Worm (Caenorhabditis elegans) whole organism, young adult: ENCODE results near the gene C17C3.15.
"Not testable (repeated sequence)": the region's sequence is repeated elsewhere in the genome, so short reads cannot be mapped to it uniquely, and the experiment has no call there.

Experiments
- ama-1 ChIP-seq, 3 experiments: fragments of 150-350 bp in 1 of 3; sonication (generic microtip) in 2 of 3; optimal IDR thresholded peaks; 2 replicates each; lab custom pipeline; 2014 to 2018; ENCODE audit warnings: missing biosample characterization in 2 of 3, missing genetic modification characterization in 2 of 3, missing genetic modification reagents in 2 of 3
- dpl-1 ChIP-seq: fragments of 150-350 bp; optimal IDR thresholded peaks from 2 replicates; lab custom pipeline; 2014; ENCODE audit warnings: missing biosample characterization, missing genetic modification reagents, missing genetic modification characterization
- lin-35 ChIP-seq, 3 experiments: fragments of 150-350 bp in 2 of 3; sonication (generic microtip) in 1 of 3; optimal IDR thresholded peaks; 2 replicates each; lab custom pipeline; 2014 to 2018; ENCODE audit warnings: missing biosample characterization in 3 of 3, missing genetic modification characterization in 3 of 3, missing genetic modification reagents in 3 of 3
- nhr-90 ChIP-seq: sonication (generic microtip); optimal IDR thresholded peaks from 2 replicates; lab custom pipeline; 2016; ENCODE audit warnings: missing genotype, mild to moderate bottlenecking, missing genetic modification characterization, missing compliant biosample characterization
- pha-4 ChIP-seq: fragments of 150-350 bp; sonication (generic microtip); optimal IDR thresholded peaks from 2 replicates; lab custom pipeline; 2014; ENCODE audit warnings: missing biosample characterization, missing genetic modification reagents, missing genetic modification characterization
- repo-1 ChIP-seq: sonication (generic microtip); optimal IDR thresholded peaks from 2 replicates; lab custom pipeline; 2017; ENCODE audit warnings: mild to moderate bottlenecking, missing genetic modification characterization, missing compliant biosample characterization
- sdz-38 ChIP-seq: sonication (generic microtip); optimal IDR thresholded peaks from 2 replicates; lab custom pipeline; 2016; ENCODE audit warnings: missing genotype, missing genetic modification characterization, missing compliant biosample characterization
- snpc-4 ChIP-seq, 5 experiments: fragments of 150-350 bp in 1 of 5; sonication (generic microtip) in 4 of 5; optimal IDR thresholded peaks; 2 replicates each; lab custom pipeline; 2014 to 2018; ENCODE audit warnings: missing genetic modification characterization in 5 of 5, missing biosample characterization in 3 of 5, antibody characterized with exemption in 2 of 5, mild to moderate bottlenecking in 2 of 5, missing compliant biosample characterization in 2 of 5, missing genotype in 2 of 5, moderate library complexity in 2 of 5, missing genetic modification reagents in 1 of 5

DNA sequence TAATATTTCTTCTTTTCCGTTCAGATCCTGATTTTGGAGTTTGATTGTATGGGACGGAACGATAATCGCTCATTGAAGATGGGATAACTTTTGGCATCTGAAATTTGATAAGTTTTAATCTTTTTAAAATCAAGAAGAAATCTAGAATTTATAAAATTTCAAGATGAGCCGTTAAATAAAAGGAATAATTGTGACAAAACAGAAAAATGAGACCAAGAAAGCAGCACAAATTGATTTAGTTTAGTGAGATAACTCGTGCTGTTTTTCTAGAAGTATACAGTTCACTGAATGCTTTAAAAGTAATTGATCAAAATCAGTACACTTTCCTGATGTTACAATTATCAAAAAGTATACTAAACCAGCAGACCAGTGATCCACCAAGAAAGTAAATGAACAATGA is 30.3 kb upstream of the C17C3.15 start, which contains the start of gene hlh-27:
- TF ChIP-seq ama-1 (optimal IDR thresholded peaks at IDR 0.05; lab: Kevin White, UChicago); ama-1 (GFP tag; optimal IDR thresholded peaks at IDR 0.05; lab: Kevin White, UChicago); dpl-1 (GFP tag; lab: Kevin White, UChicago); repo-1; pha-4 (tag; lab: Kevin White, UChicago); sdz-38 (tag; lab: Kevin White, UChicago); snpc-4 (GFP tag; optimal IDR thresholded peaks at IDR 0.05; lab: Kevin White, UChicago); snpc-4 (tag; optimal IDR thresholded peaks at IDR 0.05; lab: Kevin White, UChicago); lin-35 (GFP tag; optimal IDR thresholded peaks at IDR 0.05; lab: Kevin White, UChicago); nhr-90 (tag; lab: Kevin White, UChicago): not testable (repeated sequence)
